Worm (Caenorhabditis elegans) whole organism, L2 larva: Measurements from ENCODE around the gene nas-10.

Experiments
- C34F6.9 ChIP-seq: fragments of 150-350 bp; optimal IDR thresholded peaks from 2 replicates; lab custom pipeline; 2014; ENCODE audit warnings: missing biosample characterization, missing genetic modification characterization
- F13H6.1 ChIP-seq: sonication (generic microtip); optimal IDR thresholded peaks from 2 replicates; lab custom pipeline; 2016; ENCODE audit warnings: missing genetic modification characterization, missing compliant biosample characterization
- R02D3.7 ChIP-seq: fragments of 150-350 bp; optimal IDR thresholded peaks from 2 replicates; lab custom pipeline; 2014; ENCODE audit warnings: missing biosample characterization, missing genetic modification characterization
- Y55F3AM.14 ChIP-seq: fragments of 200-800 bp; sonication (Bioruptor generic); optimal IDR thresholded peaks from 2 replicates; lab custom pipeline; 2018; ENCODE audit warnings: mild to moderate bottlenecking, missing genetic modification characterization, missing compliant biosample characterization
- ZK546.5 ChIP-seq: sonication (generic microtip); optimal IDR thresholded peaks from 2 replicates; lab custom pipeline; 2017; ENCODE audit warnings: missing biosample characterization, missing genetic modification characterization
- alr-1 ChIP-seq: fragments of 150-350 bp; optimal IDR thresholded peaks from 2 replicates; lab custom pipeline; 2014; ENCODE audit warnings: missing biosample characterization, missing genetic modification characterization
- blmp-1 ChIP-seq: sonication (generic microtip); optimal IDR thresholded peaks from 2 replicates; lab custom pipeline; 2017; ENCODE audit warnings: missing genetic modification characterization, mild to moderate bottlenecking, missing compliant biosample characterization, antibody characterized with exemption, moderate library complexity; ENCODE audit not compliant: insufficient read depth
- ceh-82 ChIP-seq: fragments of 150-350 bp; optimal IDR thresholded peaks from 2 replicates; lab custom pipeline; 2014; ENCODE audit warnings: missing biosample characterization, missing genetic modification characterization
- crh-2 ChIP-seq: sonication (generic microtip); optimal IDR thresholded peaks from 2 replicates; lab custom pipeline; 2017; ENCODE audit warnings: missing biosample characterization, missing genetic modification characterization
- dmd-4 ChIP-seq: sonication (generic microtip); optimal IDR thresholded peaks from 2 replicates; lab custom pipeline; 2017; ENCODE audit warnings: missing biosample characterization, missing genetic modification characterization
- elt-1 ChIP-seq: fragments of 150-350 bp; optimal IDR thresholded peaks from 2 replicates; lab custom pipeline; 2014; ENCODE audit warnings: missing biosample characterization, missing genetic modification characterization
- elt-3 ChIP-seq: sonication (generic microtip); optimal IDR thresholded peaks from 2 replicates; lab custom pipeline; 2017; ENCODE audit warnings: missing biosample characterization, missing genetic modification characterization
- fos-1 ChIP-seq: fragments of 150-350 bp; optimal IDR thresholded peaks from 2 replicates; lab custom pipeline; 2014; ENCODE audit warnings: missing biosample characterization, missing genetic modification characterization
- gmeb-1 ChIP-seq: fragments of 150-350 bp; optimal IDR thresholded peaks from 2 replicates; lab custom pipeline; 2014; ENCODE audit warnings: missing biosample characterization, missing genetic modification characterization
- lin-13 ChIP-seq: fragments of 150-350 bp; optimal IDR thresholded peaks from 2 replicates; lab custom pipeline; 2014; ENCODE audit warnings: missing biosample characterization, missing genetic modification reagents, missing genetic modification characterization
- lin-39 ChIP-seq: fragments of 150-350 bp; optimal IDR thresholded peaks from 2 replicates; lab custom pipeline; 2014; ENCODE audit warnings: missing biosample characterization, missing genetic modification reagents, missing genetic modification characterization
- mdl-1 ChIP-seq, 2 experiments: fragments of 150-350 bp in 1 of 2; sonication (generic microtip) in 1 of 2; optimal IDR thresholded peaks; 2 replicates each; lab custom pipeline; 2017; ENCODE audit warnings: missing biosample characterization in 2 of 2, missing genetic modification characterization in 2 of 2
- nhr-10 ChIP-seq: sonication (generic microtip); optimal IDR thresholded peaks from 2 replicates; lab custom pipeline; 2017; ENCODE audit warnings: missing biosample characterization, missing genetic modification characterization
- nhr-11 ChIP-seq: fragments of 150-350 bp; optimal IDR thresholded peaks from 2 replicates; lab custom pipeline; 2014; ENCODE audit warnings: missing biosample characterization, missing genetic modification characterization
- nhr-12 ChIP-seq: fragments of 150-350 bp; optimal IDR thresholded peaks from 2 replicates; lab custom pipeline; 2014; ENCODE audit warnings: missing biosample characterization, missing genetic modification characterization
- nhr-129 ChIP-seq: fragments of 150-350 bp; optimal IDR thresholded peaks from 2 replicates; lab custom pipeline; 2014; ENCODE audit warnings: missing biosample characterization, missing genetic modification characterization
- nhr-21 ChIP-seq: fragments of 150-350 bp; optimal IDR thresholded peaks from 2 replicates; lab custom pipeline; 2014; ENCODE audit warnings: missing biosample characterization, missing genetic modification characterization
- nhr-23 ChIP-seq: fragments of 150-350 bp; optimal IDR thresholded peaks from 2 replicates; lab custom pipeline; 2014; ENCODE audit warnings: missing biosample characterization, missing genetic modification reagents, missing genetic modification characterization
- nhr-237 ChIP-seq: fragments of 150-350 bp; optimal IDR thresholded peaks from 2 replicates; lab custom pipeline; 2014; ENCODE audit warnings: missing biosample characterization, missing genetic modification characterization
- nhr-25 ChIP-seq: fragments of 150-350 bp; sonication (generic microtip); optimal IDR thresholded peaks from 3 replicates; lab custom pipeline; 2014; ENCODE audit warnings: missing biosample characterization, missing genetic modification characterization
- nhr-6 ChIP-seq: fragments of 150-350 bp; optimal IDR thresholded peaks from 2 replicates; lab custom pipeline; 2014; ENCODE audit warnings: missing biosample characterization, missing genetic modification characterization
- nhr-77 ChIP-seq: fragments of 150-350 bp; optimal IDR thresholded peaks from 2 replicates; lab custom pipeline; 2014; ENCODE audit warnings: missing biosample characterization, missing genetic modification characterization
- peb-1 ChIP-seq: fragments of 150-350 bp; optimal IDR thresholded peaks from 2 replicates; lab custom pipeline; 2014; ENCODE audit warnings: missing biosample characterization, missing genetic modification characterization
- sem-4 ChIP-seq: fragments of 150-350 bp; optimal IDR thresholded peaks from 2 replicates; lab custom pipeline; 2014; ENCODE audit warnings: missing biosample characterization, missing genetic modification reagents, missing genetic modification characterization
- skn-1 ChIP-seq: sonication (generic microtip); optimal IDR thresholded peaks from 2 replicates; lab custom pipeline; 2017; ENCODE audit warnings: missing biosample characterization, missing genetic modification characterization
- sma-3 ChIP-seq: sonication (generic microtip); optimal IDR thresholded peaks from 2 replicates; lab custom pipeline; 2016; ENCODE audit warnings: missing genetic modification reagents, missing genetic modification characterization, missing compliant biosample characterization
- sma-9 ChIP-seq, 2 experiments: fragments of 150-350 bp in 1 of 2; sonication (generic microtip) in 1 of 2; optimal IDR thresholded peaks; 2 replicates each; lab custom pipeline; 2014 to 2016; ENCODE audit warnings: missing genetic modification characterization in 2 of 2, mild to moderate bottlenecking in 1 of 2, missing biosample characterization in 1 of 2, missing compliant biosample characterization in 1 of 2, missing genetic modification reagents in 1 of 2, moderate library complexity in 1 of 2
- snpc-4 ChIP-seq: fragments of 150-350 bp; optimal IDR thresholded peaks from 2 replicates; lab custom pipeline; 2014; ENCODE audit warnings: missing biosample characterization, missing genetic modification characterization
- unc-39 ChIP-seq: fragments of 150-350 bp; optimal IDR thresholded peaks from 2 replicates; lab custom pipeline; 2014; ENCODE audit warnings: missing biosample characterization, missing genetic modification characterization
- unc-55 ChIP-seq: fragments of 150-350 bp; sonication (generic microtip); optimal IDR thresholded peaks from 3 replicates; lab custom pipeline; 2014; ENCODE audit warnings: missing biosample characterization, missing genetic modification reagents, missing genetic modification characterization
- unc-62 ChIP-seq: fragments of 150-350 bp; optimal IDR thresholded peaks from 2 replicates; lab custom pipeline; 2014; ENCODE audit warnings: missing biosample characterization, missing genetic modification reagents, missing genetic modification characterization
- zag-1 ChIP-seq: fragments of 150-350 bp; optimal IDR thresholded peaks from 2 replicates; lab custom pipeline; 2014; ENCODE audit warnings: missing biosample characterization, missing genetic modification characterization
- ztf-1 ChIP-seq: fragments of 200-800 bp; sonication (Bioruptor generic); conservative IDR thresholded peaks from 2 replicates; pipeline ENCODE4 v1.3.6; 2022; ENCODE audit warnings: missing genetic modification characterization, missing compliant biosample characterization
- ztf-11 ChIP-seq: sonication (generic microtip); optimal IDR thresholded peaks from 2 replicates; lab custom pipeline; 2017; ENCODE audit warnings: missing biosample characterization, missing genetic modification characterization

Gene nas-10

DNA sequence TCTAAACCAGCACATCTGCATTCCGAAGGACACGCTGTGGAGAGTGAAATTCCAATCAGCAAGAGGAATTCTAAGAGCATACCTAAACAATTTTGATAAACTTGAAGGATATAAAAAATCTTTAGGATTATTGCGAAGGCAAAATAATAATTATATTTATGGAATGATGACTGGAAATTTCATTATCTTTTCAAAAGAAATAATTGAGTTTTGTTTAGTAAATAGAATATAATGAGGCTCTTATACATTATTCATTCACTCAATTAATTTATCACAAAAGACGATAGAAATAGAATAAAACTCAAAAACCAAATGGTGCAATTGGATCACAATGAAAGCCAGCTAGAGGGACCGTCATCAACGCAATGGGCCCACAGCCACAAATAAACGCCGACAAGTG lies 15.9 kb upstream of the nas-10 start, which contains the start of gene pxn-2:
Gene pxn-2 (minus strand): TSS at position 101 of the 400 bp plus-strand sequence.
- TF ChIP-seq snpc-4 (tag; lab: Kevin White, UChicago) (no peak), gmeb-1 (tag; lab: Kevin White, UChicago) (no peak), nhr-6 (no peak), nhr-21 (tag; lab: Kevin White, UChicago) (no peak), sma-9 (GFP tag; optimal IDR thresholded peaks at IDR 0.05; lab: Kevin White, UChicago) (no peak), sma-9 (tag; optimal IDR thresholded peaks at IDR 0.05; lab: Kevin White, UChicago) (no peak), nhr-11 (tag; lab: Kevin White, UChicago) (no peak), nhr-77 (tag; lab: Kevin White, UChicago) (no peak), blmp-1 (no peak), lin-39 (tag; lab: Kevin White, UChicago) (no peak), nhr-12 (no peak), ztf-11 (tag; lab: Kevin White, UChicago) (no peak), dmd-4 (tag; lab: Kevin White, UChicago) (no peak), mdl-1 (tag; optimal IDR thresholded peaks at IDR 0.05; lab: Kevin White, UChicago) (no peak), nhr-237 (tag; lab: Kevin White, UChicago) (no peak), peb-1 (tag; lab: Kevin White, UChicago) (no peak), Y55F3AM.14 (GFP tag; lab: Kevin White, UChicago) (no peak)

DNA sequence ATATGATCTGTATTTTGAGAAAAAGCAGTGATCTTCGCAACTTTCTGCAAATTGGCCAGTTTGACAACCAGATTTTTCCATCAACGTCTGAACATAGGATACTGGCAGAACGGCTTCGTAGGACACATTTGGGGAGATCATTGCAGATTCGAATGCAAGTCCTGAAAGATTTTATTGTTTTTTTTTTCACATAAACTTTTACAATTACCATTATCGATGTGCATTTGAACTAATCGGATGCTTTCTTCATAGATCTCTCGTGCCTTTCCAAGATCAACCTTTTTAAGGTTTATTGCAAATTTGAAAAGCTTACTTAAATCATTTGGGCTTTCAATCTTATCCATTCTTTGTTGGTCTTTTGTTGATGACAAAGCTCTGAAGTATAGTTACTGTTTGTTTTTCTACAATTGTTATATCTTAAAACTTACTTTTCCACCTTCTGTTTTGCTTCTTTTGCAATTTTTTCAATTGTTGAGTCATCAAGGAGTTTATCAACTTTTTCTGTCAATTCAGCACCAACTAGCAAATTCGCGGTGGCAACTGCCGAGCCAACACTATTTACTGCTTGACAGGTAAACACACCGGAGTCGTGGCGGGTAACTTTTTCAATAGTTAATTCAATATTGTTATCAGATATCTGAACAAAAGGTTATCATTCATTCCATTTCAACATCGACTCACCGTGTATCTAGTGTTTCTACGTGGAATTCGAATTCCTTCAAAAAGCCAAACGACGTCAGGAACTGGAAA lies 13.3 kb upstream of the nas-10 start:
- TF ChIP-seq unc-62 (GFP tag; lab: Kevin White, UChicago) = no peak
- no peak for TF ChIP-seq ceh-82
- no peak for TF ChIP-seq F13H6.1
- no peak for TF ChIP-seq blmp-1
- TF ChIP-seq nhr-237 (tag; lab: Kevin White, UChicago) = no peak
- no peak for TF ChIP-seq mdl-1 (tag; optimal IDR thresholded peaks at IDR 0.05; lab: Kevin White, UChicago)
- TF ChIP-seq ZK546.5 (tag; lab: Kevin White, UChicago) = no peak
- no peak for TF ChIP-seq R02D3.7 (tag; lab: Kevin White, UChicago)
- TF ChIP-seq fos-1 (tag; lab: Kevin White, UChicago) = no peak
- no peak for TF ChIP-seq elt-3 (tag; lab: Kevin White, UChicago)
- TF ChIP-seq ztf-1 = no peak
- no peak for TF ChIP-seq nhr-77 (tag; lab: Kevin White, UChicago)
- no peak for TF ChIP-seq crh-2 (tag; lab: Kevin White, UChicago)
- TF ChIP-seq nhr-10 = no peak
- no peak for TF ChIP-seq zag-1 (tag; lab: Kevin White, UChicago)
- no peak for TF ChIP-seq lin-39 (tag; lab: Kevin White, UChicago)
- no peak for TF ChIP-seq sma-9 (GFP tag; optimal IDR thresholded peaks at IDR 0.05; lab: Kevin White, UChicago)
- TF ChIP-seq sma-9 (tag; optimal IDR thresholded peaks at IDR 0.05; lab: Kevin White, UChicago) = no peak
- TF ChIP-seq gmeb-1 (tag; lab: Kevin White, UChicago) = no peak

DNA sequence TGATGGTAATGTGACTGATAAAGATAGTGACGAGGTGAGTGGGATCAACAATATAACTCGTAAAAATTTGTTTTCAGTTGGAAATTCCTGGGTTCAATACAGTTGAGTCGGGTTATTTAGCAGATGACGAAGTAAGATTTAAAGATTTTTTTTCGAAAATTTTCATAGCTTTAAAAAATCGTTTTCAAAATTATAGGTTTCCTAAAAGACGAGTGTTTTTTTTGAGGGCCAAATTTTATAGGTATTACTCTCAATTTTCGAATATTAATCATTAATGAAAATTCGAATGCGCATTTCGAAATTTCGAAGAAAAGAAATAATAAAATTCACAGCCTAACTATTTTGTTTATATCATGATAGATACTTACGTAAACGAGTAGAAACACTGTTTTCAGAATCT lies 7.8 kb upstream of the nas-10 start:
- TF ChIP-seq sem-4 (tag; lab: Kevin White, UChicago) (no peak), blmp-1 (no peak), nhr-77 (tag; lab: Kevin White, UChicago) (no peak), unc-55 (no peak), C34F6.9 (tag; lab: Kevin White, UChicago) (no peak), unc-62 (GFP tag; lab: Kevin White, UChicago) (no peak), lin-39 (tag; lab: Kevin White, UChicago) (no peak), unc-39 (tag; lab: Kevin White, UChicago) (no peak)

DNA sequence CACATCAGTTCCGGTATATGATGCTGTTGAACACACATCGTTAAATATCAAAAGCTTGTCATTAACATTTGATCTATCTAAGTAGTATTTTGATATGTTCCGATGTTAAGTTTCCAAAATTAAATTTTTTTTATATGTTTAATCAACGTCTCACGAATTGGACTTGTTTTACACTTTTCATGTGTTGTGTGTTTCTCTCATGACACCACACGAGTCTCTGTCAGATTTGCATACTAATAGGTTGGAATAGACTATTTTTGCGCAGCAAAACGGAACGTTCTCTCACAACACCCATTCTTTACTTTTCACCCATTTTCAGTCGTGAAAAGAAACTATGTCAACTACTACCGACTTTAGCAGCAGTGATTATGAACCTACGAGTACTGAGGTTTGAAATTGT lies 7.3 kb upstream of the nas-10 start, which contains the start of gene K09C8.8:
Gene K09C8.8 (plus strand): TSS at position 301 of the 400 bp plus-strand sequence.
- no peak for TF ChIP-seq lin-13
- TF ChIP-seq zag-1 (tag; lab: Kevin White, UChicago) = no peak
- TF ChIP-seq R02D3.7 (tag; lab: Kevin White, UChicago) = no peak
- TF ChIP-seq unc-62 (GFP tag; lab: Kevin White, UChicago) = no peak
- no peak for TF ChIP-seq skn-1 (tag; lab: Kevin White, UChicago)
- no peak for TF ChIP-seq nhr-6
- no peak for TF ChIP-seq C34F6.9 (tag; lab: Kevin White, UChicago)
- TF ChIP-seq nhr-23 (tag; lab: Kevin White, UChicago) = no peak
- no peak for TF ChIP-seq nhr-25 (tag; lab: Kevin White, UChicago)
- no peak for TF ChIP-seq lin-39 (tag; lab: Kevin White, UChicago)
- no peak for TF ChIP-seq nhr-129 (tag; lab: Kevin White, UChicago)
- no peak for TF ChIP-seq alr-1
- TF ChIP-seq blmp-1 = no peak
- TF ChIP-seq ztf-1 = no peak
- TF ChIP-seq sma-3 (GFP tag; lab: Kevin White, UChicago) = no peak
- no peak for TF ChIP-seq elt-1 (tag; lab: Kevin White, UChicago)
- TF ChIP-seq sma-9 (GFP tag; optimal IDR thresholded peaks at IDR 0.05; lab: Kevin White, UChicago) = no peak
- no peak for TF ChIP-seq sma-9 (tag; optimal IDR thresholded peaks at IDR 0.05; lab: Kevin White, UChicago)
- no peak for TF ChIP-seq unc-55
- no peak for TF ChIP-seq F13H6.1
